Worm (Caenorhabditis elegans): ENCODE results near the gene clc-17.

Gene clc-17

DNA sequence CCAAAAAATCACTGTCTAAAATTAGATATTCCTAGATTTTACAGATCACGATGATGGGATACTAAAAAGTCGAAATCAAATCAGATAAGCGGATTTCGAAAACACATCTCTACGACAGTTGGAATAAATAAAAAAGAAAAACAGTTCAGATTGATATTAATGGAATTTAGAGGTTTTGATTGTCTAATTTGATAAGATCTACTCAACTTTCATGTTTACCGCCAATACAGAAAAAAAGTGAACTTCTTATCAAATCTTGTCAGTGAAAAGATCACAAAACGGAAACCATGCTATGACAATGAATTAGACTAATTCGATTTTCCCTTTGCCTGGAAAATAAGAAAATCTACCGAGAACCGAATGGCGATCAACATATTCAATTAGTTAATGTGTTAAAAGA lies 19.1 kb downstream of the clc-17 start:
- TF ChIP-seq somi-1 (GFP tag; optimal IDR thresholded peaks at IDR 0.05) = no peak
- no peak for TF ChIP-seq aptf-2 (GFP tag; conservative IDR thresholded peaks at IDR 0.05)
- no peak for TF ChIP-seq ztf-25 (GFP tag; IDR thresholded peaks at IDR 0.05)
- TF ChIP-seq tbp1 (GFP tag; optimal IDR thresholded peaks at IDR 0.05) = no peak
- no peak for TF ChIP-seq repo-1 (tag; optimal IDR thresholded peaks at IDR 0.05)
- TF ChIP-seq lsl-1 (GFP tag; optimal IDR thresholded peaks at IDR 0.05) = no peak
- no peak for TF ChIP-seq him-1 (tag; optimal IDR thresholded peaks at IDR 0.05)
- no peak for TF ChIP-seq mel-28 (tag; optimal IDR thresholded peaks at IDR 0.05; ENCODE audit: borderline replicate concordance)
- TF ChIP-seq ceh-91 (GFP tag; IDR thresholded peaks at IDR 0.05) = no peak
- no peak for TF ChIP-seq T07F8.4 (tag; optimal IDR thresholded peaks at IDR 0.05)
- TF ChIP-seq F22D6.2 (tag; optimal IDR thresholded peaks at IDR 0.05) = no peak
- TF ChIP-seq unc-62 (GFP tag; optimal IDR thresholded peaks at IDR 0.05) = no peak
- no peak for TF ChIP-seq F57A8.1 (GFP tag; optimal IDR thresholded peaks at IDR 0.05)
- no peak for TF ChIP-seq ama-1 (optimal IDR thresholded peaks at IDR 0.05)
- no peak for TF ChIP-seq ama-1 (GFP tag; optimal IDR thresholded peaks at IDR 0.05)
- TF ChIP-seq pha-4 (tag; optimal IDR thresholded peaks at IDR 0.05) = no peak
- no peak for TF ChIP-seq madf-10 (tag; optimal IDR thresholded peaks at IDR 0.05)
- TF ChIP-seq cebp-2 (GFP tag; IDR thresholded peaks at IDR 0.05) = no peak
- no peak for TF ChIP-seq hlh-12 (tag; optimal IDR thresholded peaks at IDR 0.05)

DNA sequence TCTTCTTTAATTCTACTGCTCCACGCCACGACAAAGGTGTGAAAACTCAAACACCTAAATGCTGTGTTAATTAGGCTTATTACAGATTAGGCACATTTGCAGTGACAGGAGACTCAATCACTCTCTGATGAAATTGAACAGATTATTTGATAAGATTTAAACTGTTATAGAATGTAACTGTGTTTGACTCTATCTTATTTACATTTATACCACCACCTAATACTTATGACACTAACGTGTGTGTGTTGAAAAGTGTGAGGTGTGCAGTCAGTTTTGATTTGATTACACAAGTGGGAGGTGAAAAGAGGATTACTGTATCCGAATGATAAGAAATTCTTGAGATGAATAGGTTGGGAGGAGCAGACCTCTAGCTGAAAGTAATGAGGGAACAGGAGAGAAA lies 25.1 kb downstream of the clc-17 start:
- TF ChIP-seq hmg-1.2 (GFP tag; IDR thresholded peaks at IDR 0.05) (no peak), C17E4.6 (GFP tag; IDR thresholded peaks at IDR 0.05) (no peak), bed-2 (GFP tag; IDR thresholded peaks at IDR 0.05) (no peak), hlh-12 (tag; optimal IDR thresholded peaks at IDR 0.05) (no peak), nhr-80 (tag; optimal IDR thresholded peaks at IDR 0.05) (peak; percentile 27), repo-1 (tag; optimal IDR thresholded peaks at IDR 0.05) (no peak), sdz-38 (tag; optimal IDR thresholded peaks at IDR 0.05) (no peak)

DNA sequence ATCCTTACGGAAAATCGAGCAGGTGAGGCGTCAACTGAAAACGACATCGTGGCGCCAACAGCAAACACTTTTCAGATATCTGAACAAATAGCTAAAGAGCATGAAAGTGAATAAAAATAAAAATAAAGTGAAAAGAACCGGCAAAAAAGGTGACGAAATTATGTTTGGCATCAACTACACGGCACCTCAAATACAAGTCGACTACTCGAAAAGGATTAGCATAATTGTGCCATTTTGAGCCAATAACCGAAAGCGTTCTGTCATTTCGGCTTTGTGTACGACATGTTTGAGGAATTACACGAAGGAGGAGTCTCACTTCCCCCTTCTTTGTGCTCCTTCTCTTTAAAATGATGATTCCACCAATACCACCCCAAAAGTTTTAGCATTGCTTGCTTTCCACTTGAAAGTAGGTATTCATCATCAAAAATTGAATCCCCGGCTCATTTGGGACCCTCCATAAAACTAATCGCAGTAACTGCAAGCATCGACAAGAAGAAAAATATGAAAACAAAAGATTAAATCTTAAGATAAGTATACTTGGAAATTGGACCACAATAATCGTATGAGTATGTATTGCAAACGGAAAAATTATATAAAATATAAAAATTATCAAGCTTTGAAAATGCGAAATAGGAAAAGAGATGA lies 27.7 kb downstream of the clc-17 start:
- TF ChIP-seq snpc-4 (GFP tag; optimal IDR thresholded peaks at IDR 0.05) (no peak), snpc-4 (tag; optimal IDR thresholded peaks at IDR 0.05) (no peak)

- TF ChIP-seq ceh-79 (tag; optimal IDR thresholded peaks at IDR 0.05) (no peak), ceh-40 (GFP tag; IDR thresholded peaks at IDR 0.05) (no peak), unc-62 (GFP tag; optimal IDR thresholded peaks at IDR 0.05) (no peak), nhr-27 (tag; optimal IDR thresholded peaks at IDR 0.05) (no peak), repo-1 (tag; optimal IDR thresholded peaks at IDR 0.05) (no peak), somi-1 (GFP tag; optimal IDR thresholded peaks at IDR 0.05) (no peak), ceh-91 (GFP tag; IDR thresholded peaks at IDR 0.05) (no peak), B0019.2 (GFP tag; conservative IDR thresholded peaks at IDR 0.05) (no peak), madf-10 (tag; optimal IDR thresholded peaks at IDR 0.05) (no peak), F10E7.11 (tag; optimal IDR thresholded peaks at IDR 0.05) (no peak), let-607 (tag; optimal IDR thresholded peaks at IDR 0.05) (no peak), let-526 (GFP tag; IDR thresholded peaks at IDR 0.05) (no peak), rec-8 (tag; optimal IDR thresholded peaks at IDR 0.05) (no peak), nfya-2 (GFP tag; IDR thresholded peaks at IDR 0.05) (no peak), bed-1 (GFP tag; IDR thresholded peaks at IDR 0.05) (no peak), chd-7 (tag; optimal IDR thresholded peaks at IDR 0.05) (no peak), him-1 (tag; optimal IDR thresholded peaks at IDR 0.05) (no peak), gei-17 (GFP tag; optimal IDR thresholded peaks at IDR 0.05) (no peak), fkh-3 (tag; optimal IDR thresholded peaks at IDR 0.05) (no peak)
Observed at ce11 chrX:11136988-11137387, 29.8 kb downstream of the clc-17 start.
